Worm (Caenorhabditis elegans): ENCODE data around the gene btb-18.

The btb-18 gene

ce11 chrII:3274923-3275322 lies 23.1 kb upstream of the btb-18 start, which contains the start of gene F02E11.3:
TSS of gene F02E11.3 (minus strand) at chrII:3275023.
- TF ChIP-seq pag-3 (tag; optimal IDR thresholded peaks at IDR 0.05; ENCODE audit: borderline replicate concordance, insufficient read depth) (no peak), F16B12.6 (tag; optimal IDR thresholded peaks at IDR 0.05) (no peak), egl-13 (tag; optimal IDR thresholded peaks at IDR 0.05) (no peak), lin-13 (GFP tag; optimal IDR thresholded peaks at IDR 0.05) (no peak), tbx-2 (tag; optimal IDR thresholded peaks at IDR 0.05) (no peak), nhr-71 (tag; optimal IDR thresholded peaks at IDR 0.05) (no peak), blmp-1 (tag; optimal IDR thresholded peaks at IDR 0.05) (no peak), alr-1 (tag; optimal IDR thresholded peaks at IDR 0.05; ENCODE audit: borderline replicate concordance) (no peak), lsy-2 (tag; optimal IDR thresholded peaks at IDR 0.05) (no peak), fos-1 (tag; optimal IDR thresholded peaks at IDR 0.05) (no peak), sox-4 (tag; optimal IDR thresholded peaks at IDR 0.05) (no peak), nhr-11 (tag; optimal IDR thresholded peaks at IDR 0.05) (no peak), unc-98 (GFP tag; IDR thresholded peaks at IDR 0.05) (no peak), sptf-1 (tag; optimal IDR thresholded peaks at IDR 0.05) (no peak), efl-3 (GFP tag; optimal IDR thresholded peaks at IDR 0.05) (no peak), zag-1 (tag; optimal IDR thresholded peaks at IDR 0.05) (no peak), lin-35 (GFP tag; optimal IDR thresholded peaks at IDR 0.05) (no peak)

- no peak for TF ChIP-seq aly-2 (tag; optimal IDR thresholded peaks at IDR 0.05)
- no peak for TF ChIP-seq pax-3 (tag; optimal IDR thresholded peaks at IDR 0.05)
- TF ChIP-seq snpc-4 (tag; optimal IDR thresholded peaks at IDR 0.05), result no peak
- no peak for TF ChIP-seq nhr-11 (tag; optimal IDR thresholded peaks at IDR 0.05)
- no peak for TF ChIP-seq mdl-1 (tag; optimal IDR thresholded peaks at IDR 0.05)
- no peak for TF ChIP-seq lin-39 (tag; optimal IDR thresholded peaks at IDR 0.05)
- no peak for TF ChIP-seq zag-1 (tag; optimal IDR thresholded peaks at IDR 0.05)
- TF ChIP-seq efl-1 (optimal IDR thresholded peaks at IDR 0.05), result no peak
- TF ChIP-seq efl-1 (GFP tag; optimal IDR thresholded peaks at IDR 0.05 in 1 of 2), result no peak
- no peak for TF ChIP-seq grh-1 (GFP tag; IDR thresholded peaks at IDR 0.05)
- TF ChIP-seq fos-1 (tag; optimal IDR thresholded peaks at IDR 0.05), result no peak
- TF ChIP-seq rnt-1 (tag; optimal IDR thresholded peaks at IDR 0.05), result no peak
- no peak for TF ChIP-seq C16A3.4 (tag; optimal IDR thresholded peaks at IDR 0.05)
Measured at ce11 chrII:3277686-3278085, 20.3 kb upstream of the btb-18 start, which contains the start of gene F02E11.4. TSS of gene F02E11.4 (minus strand) at chrII:3277786.

- TF ChIP-seq fkh-10 (GFP tag; optimal IDR thresholded peaks at IDR 0.05) (no peak), C04F5.9 (tag; optimal IDR thresholded peaks at IDR 0.05) (no peak), lin-13 (GFP tag; optimal IDR thresholded peaks at IDR 0.05) (no peak), unc-30 (tag; optimal IDR thresholded peaks at IDR 0.05) (no peak), tbx-2 (tag; optimal IDR thresholded peaks at IDR 0.05) (no peak), egl-13 (tag; optimal IDR thresholded peaks at IDR 0.05) (no peak), dsc-1 (tag; optimal IDR thresholded peaks at IDR 0.05) (no peak), unc-62 (GFP tag; optimal IDR thresholded peaks at IDR 0.05) (no peak), hlh-4 (tag; optimal IDR thresholded peaks at IDR 0.05) (no peak), mab-9 (GFP tag; IDR thresholded peaks at IDR 0.05) (no peak), hlh-17 (GFP tag; optimal IDR thresholded peaks at IDR 0.05; ENCODE audit: borderline replicate concordance) (no peak), Y116A8C.19 (tag; optimal IDR thresholded peaks at IDR 0.05; ENCODE audit: borderline replicate concordance) (no peak), lin-15B (tag; optimal IDR thresholded peaks at IDR 0.05) (no peak)
Measured at ce11 chrII:3278634-3279033, 19.4 kb upstream of the btb-18 start, which contains the start of gene wht-4. TSS of gene wht-4 (plus strand) at chrII:3278934.

DNA sequence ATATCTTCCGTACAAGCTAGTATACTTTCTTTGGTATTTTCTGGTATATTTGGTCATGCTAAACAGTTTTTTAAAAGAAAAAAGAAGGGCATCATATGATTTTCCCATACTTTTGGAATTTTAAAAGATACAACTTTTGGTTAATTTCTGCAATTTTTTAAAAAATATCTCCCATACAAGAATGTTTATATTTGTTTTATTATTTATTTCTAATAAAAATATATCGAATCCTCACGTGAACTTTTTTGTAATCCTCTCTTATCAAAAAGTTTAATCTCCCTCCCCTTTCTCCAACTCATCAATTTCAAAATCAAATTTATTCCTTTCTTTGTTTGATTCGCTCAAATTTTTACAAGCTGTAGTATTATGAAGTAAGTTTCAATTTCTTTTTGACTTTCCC lies 15.7 kb upstream of the btb-18 start, which contains the start of gene nep-13:
nep-13 (plus strand) TSS at position 301 of the 400 bp plus-strand sequence.
- TF ChIP-seq vab-15 (tag; optimal IDR thresholded peaks at IDR 0.05), result no peak
- TF ChIP-seq dsc-1 (tag; optimal IDR thresholded peaks at IDR 0.05), result no peak
- TF ChIP-seq snpc-4 (tag; optimal IDR thresholded peaks at IDR 0.05), result no peak
- no peak for TF ChIP-seq C16A3.4 (tag; optimal IDR thresholded peaks at IDR 0.05)
- no peak for TF ChIP-seq sox-4 (tag; optimal IDR thresholded peaks at IDR 0.05)
- TF ChIP-seq fkh-8 (tag; optimal IDR thresholded peaks at IDR 0.05), result no peak
- TF ChIP-seq ceh-90 (tag; optimal IDR thresholded peaks at IDR 0.05), result no peak
